Worm (Caenorhabditis elegans) whole organism, L3 larva: ENCODE measurements around the gene T11B7.5.

Source experiments
- R02D3.7 ChIP-seq: fragments of 150-350 bp; optimal IDR thresholded peaks from 2 replicates; lab custom pipeline; 2014; ENCODE audit warnings: missing biosample characterization, missing genetic modification characterization
- ZK546.5 ChIP-seq: sonication (generic microtip); optimal IDR thresholded peaks from 2 replicates; lab custom pipeline; 2017; ENCODE audit warnings: missing biosample characterization, missing genetic modification characterization
- ama-1 ChIP-seq: fragments of 150-350 bp; optimal IDR thresholded peaks from 2 replicates; lab custom pipeline; 2018
- ceh-16 ChIP-seq: sonication (generic microtip); optimal IDR thresholded peaks from 2 replicates; lab custom pipeline; 2017; ENCODE audit warnings: missing biosample characterization, missing genetic modification characterization
- ceh-28 ChIP-seq: fragments of 150-350 bp; optimal IDR thresholded peaks from 2 replicates; lab custom pipeline; 2014; ENCODE audit warnings: missing biosample characterization, missing genetic modification reagents, missing genetic modification characterization
- ceh-82 ChIP-seq: fragments of 150-350 bp; optimal IDR thresholded peaks from 2 replicates; lab custom pipeline; 2014; ENCODE audit warnings: missing biosample characterization, missing genetic modification characterization
- ceh-9 ChIP-seq: sonication (generic microtip); optimal IDR thresholded peaks from 2 replicates; lab custom pipeline; 2018; ENCODE audit warnings: missing biosample characterization, missing genetic modification characterization
- daf-12 ChIP-seq: fragments of 150-350 bp; optimal IDR thresholded peaks from 2 replicates; lab custom pipeline; 2014; ENCODE audit warnings: missing biosample characterization, missing genetic modification reagents, missing genetic modification characterization
- elt-1 ChIP-seq: fragments of 150-350 bp; optimal IDR thresholded peaks from 2 replicates; lab custom pipeline; 2014; ENCODE audit warnings: missing biosample characterization, missing genetic modification characterization
- elt-3 ChIP-seq, 3 experiments: fragments of 150-350 bp in 1 of 3; sonication (generic microtip) in 2 of 3; optimal IDR thresholded peaks; 2 replicates in 2 of 3; 4 replicates in 1 of 3; lab custom pipeline; 2014 to 2017; ENCODE audit warnings: missing biosample characterization in 3 of 3, missing genetic modification characterization in 3 of 3
- eor-1 ChIP-seq, 2 experiments: fragments of 150-350 bp; optimal IDR thresholded peaks; 2 replicates each; lab custom pipeline; 2014 to 2018; ENCODE audit warnings: missing biosample characterization in 2 of 2, missing genetic modification characterization in 2 of 2
- fkh-10 ChIP-seq: sonication (generic microtip); optimal IDR thresholded peaks from 2 replicates; lab custom pipeline; 2017; ENCODE audit warnings: missing biosample characterization, missing genetic modification reagents, missing genetic modification characterization
- fkh-2 ChIP-seq: fragments of 150-350 bp; optimal IDR thresholded peaks from 2 replicates; lab custom pipeline; 2014; ENCODE audit warnings: missing biosample characterization, missing genetic modification reagents, missing genetic modification characterization
- hmg-11 ChIP-seq: sonication (generic microtip); optimal IDR thresholded peaks from 2 replicates; lab custom pipeline; 2016; ENCODE audit warnings: missing genetic modification characterization, missing compliant biosample characterization
- jun-1 ChIP-seq: fragments of 150-350 bp; optimal IDR thresholded peaks from 2 replicates; lab custom pipeline; 2014; ENCODE audit warnings: missing biosample characterization, missing genetic modification reagents, missing genetic modification characterization
- lin-39 ChIP-seq: fragments of 150-350 bp; optimal IDR thresholded peaks from 2 replicates; lab custom pipeline; 2018; ENCODE audit warnings: missing biosample characterization, missing genetic modification reagents, missing genetic modification characterization
- lsy-12 ChIP-seq: sonication (generic microtip); optimal IDR thresholded peaks from 2 replicates; lab custom pipeline; 2016; ENCODE audit warnings: mild to moderate bottlenecking, missing genetic modification characterization, missing compliant biosample characterization
- mdl-1 ChIP-seq: fragments of 150-350 bp; optimal IDR thresholded peaks from 2 replicates; lab custom pipeline; 2014; ENCODE audit warnings: missing biosample characterization, missing genetic modification characterization
- mml-1 ChIP-seq: fragments of 150-350 bp; sonication (generic microtip); optimal IDR thresholded peaks from 3 replicates; lab custom pipeline; 2014; ENCODE audit warnings: missing biosample characterization, missing genetic modification characterization
- nfya-1 ChIP-seq: sonication (generic microtip); optimal IDR thresholded peaks from 2 replicates; lab custom pipeline; 2017; ENCODE audit warnings: missing genetic modification characterization, mild to moderate bottlenecking, missing compliant biosample characterization, antibody characterized with exemption, moderate library complexity; ENCODE audit not compliant: insufficient read depth
- nhr-11 ChIP-seq: fragments of 150-350 bp; optimal IDR thresholded peaks from 2 replicates; lab custom pipeline; 2014; ENCODE audit warnings: missing biosample characterization, missing genetic modification characterization
- nhr-12 ChIP-seq: fragments of 150-350 bp; optimal IDR thresholded peaks from 2 replicates; lab custom pipeline; 2014; ENCODE audit warnings: missing biosample characterization, missing genetic modification characterization
- nhr-23 ChIP-seq: fragments of 150-350 bp; optimal IDR thresholded peaks from 2 replicates; lab custom pipeline; 2014; ENCODE audit warnings: missing biosample characterization, missing genetic modification reagents, missing genetic modification characterization
- nhr-237 ChIP-seq: fragments of 150-350 bp; optimal IDR thresholded peaks from 2 replicates; lab custom pipeline; 2014; ENCODE audit warnings: missing biosample characterization, missing genetic modification characterization
- nhr-25 ChIP-seq: sonication (generic microtip); optimal IDR thresholded peaks from 2 replicates; lab custom pipeline; 2017; ENCODE audit warnings: missing biosample characterization, missing genetic modification characterization
- nhr-28 ChIP-seq: fragments of 150-350 bp; optimal IDR thresholded peaks from 2 replicates; lab custom pipeline; 2014; ENCODE audit warnings: missing biosample characterization, missing genetic modification characterization
- nhr-43 ChIP-seq: sonication (generic microtip); optimal IDR thresholded peaks from 2 replicates; lab custom pipeline; 2016; ENCODE audit warnings: mild to moderate bottlenecking, missing genetic modification characterization, missing compliant biosample characterization; ENCODE audit not compliant: poor library complexity, severe bottlenecking
- nhr-67 ChIP-seq: fragments of 150-350 bp; optimal IDR thresholded peaks from 2 replicates; lab custom pipeline; 2014; ENCODE audit warnings: missing biosample characterization, missing genetic modification characterization
- nhr-76 ChIP-seq: fragments of 150-350 bp; sonication (generic microtip); optimal IDR thresholded peaks from 5 replicates; lab custom pipeline; 2014; ENCODE audit warnings: missing biosample characterization, missing genetic modification characterization
- pha-4 ChIP-seq: fragments of 150-350 bp; optimal IDR thresholded peaks from 2 replicates; lab custom pipeline; 2014; ENCODE audit warnings: missing biosample characterization, missing genetic modification reagents, missing genetic modification characterization
- pqm-1 ChIP-seq: fragments of 150-350 bp; optimal IDR thresholded peaks from 2 replicates; lab custom pipeline; 2017; ENCODE audit warnings: missing biosample characterization, missing genetic modification characterization, inconsistent platforms
- skn-1 ChIP-seq: fragments of 150-350 bp; optimal IDR thresholded peaks from 2 replicates; lab custom pipeline; 2014; ENCODE audit warnings: missing biosample characterization, missing genetic modification characterization
- snpc-4 ChIP-seq: fragments of 150-350 bp; optimal IDR thresholded peaks from 2 replicates; lab custom pipeline; 2014; ENCODE audit warnings: missing biosample characterization, missing genetic modification characterization
- unc-62 ChIP-seq: fragments of 150-350 bp; sonication (generic microtip); optimal IDR thresholded peaks from 4 replicates; lab custom pipeline; 2014; ENCODE audit warnings: missing biosample characterization, missing genetic modification reagents, missing genetic modification characterization
- zag-1 ChIP-seq: fragments of 150-350 bp; optimal IDR thresholded peaks from 2 replicates; lab custom pipeline; 2014; ENCODE audit warnings: missing biosample characterization, missing genetic modification characterization
- ztf-11 ChIP-seq: fragments of 150-350 bp; optimal IDR thresholded peaks from 2 replicates; lab custom pipeline; 2014; ENCODE audit warnings: missing biosample characterization, missing genetic modification characterization
- ztf-4 ChIP-seq: fragments of 150-350 bp; optimal IDR thresholded peaks from 2 replicates; lab custom pipeline; 2014; ENCODE audit warnings: missing biosample characterization, missing genetic modification characterization

T11B7.5 gene

DNA sequence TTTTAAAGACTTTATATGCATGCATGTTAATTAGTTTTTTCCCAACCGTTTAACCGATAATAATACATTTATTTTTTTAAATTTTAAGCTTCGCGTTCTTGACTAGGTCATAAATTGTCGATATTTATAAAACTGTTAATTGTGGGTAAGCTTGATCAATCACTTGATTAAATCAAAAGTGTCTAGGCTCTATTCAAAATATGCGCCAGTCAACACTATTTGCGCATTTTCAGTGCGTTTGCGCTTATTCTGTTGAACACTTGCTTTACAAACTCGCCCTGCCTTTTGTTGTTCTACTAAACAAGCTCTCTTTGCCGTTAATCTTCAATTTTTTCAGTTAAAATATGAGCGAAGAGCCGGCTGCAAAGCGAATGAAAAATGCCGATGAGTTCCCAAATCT is 35.3 kb upstream of the T11B7.5 start, which contains the start of gene spr-2 (continued):
- no peak for TF ChIP-seq eor-1 (tag; optimal IDR thresholded peaks at IDR 0.05; lab: Kevin White, UChicago)
- TF ChIP-seq elt-3 (tag; optimal IDR thresholded peaks at IDR 0.05; lab: Kevin White, UChicago): no peak
- peak; percentile 13 for TF ChIP-seq lin-39 (tag; lab: Kevin White, UChicago)
- no peak for TF ChIP-seq nhr-12 (tag; lab: Kevin White, UChicago)
- TF ChIP-seq hmg-11 (tag; lab: Kevin White, UChicago): peak; percentile 60
- no peak for TF ChIP-seq ztf-11 (tag; lab: Kevin White, UChicago)
- no peak for TF ChIP-seq pqm-1 (tag; lab: Kevin White, UChicago)
- peak; percentile 19 for TF ChIP-seq jun-1 (tag; lab: Kevin White, UChicago)
- peak; percentile 34 for TF ChIP-seq nhr-25 (tag; lab: Kevin White, UChicago)
- peak; percentile 68 for TF ChIP-seq nfya-1 (tag; lab: Kevin White, UChicago)
- TF ChIP-seq ama-1: no peak
- no peak for TF ChIP-seq ztf-4 (tag; lab: Kevin White, UChicago)
- TF ChIP-seq ceh-28: no peak
- no peak for TF ChIP-seq mdl-1
- TF ChIP-seq fkh-10 (GFP tag; lab: Kevin White, UChicago): no peak
- no peak for TF ChIP-seq nhr-67
- peak; percentile 63 for TF ChIP-seq nhr-43 (tag; lab: Kevin White, UChicago)
- no peak for TF ChIP-seq nhr-237 (tag; lab: Kevin White, UChicago)

- TF ChIP-seq R02D3.7 (tag; lab: Kevin White, UChicago) (no peak), nhr-67 (no peak), ceh-16 (no peak), unc-62 (GFP tag; lab: Kevin White, UChicago) (no peak), nhr-11 (tag; lab: Kevin White, UChicago) (no peak), fkh-10 (GFP tag; lab: Kevin White, UChicago) (no peak), snpc-4 (tag; lab: Kevin White, UChicago) (no peak), nhr-237 (tag; lab: Kevin White, UChicago) (no peak), nhr-76 (no peak), zag-1 (no peak), ceh-9 (no peak), nhr-12 (tag; lab: Kevin White, UChicago) (no peak), skn-1 (tag; lab: Kevin White, UChicago) (no peak)
These were observed 32.7 kb upstream of the T11B7.5 start, which contains the start of gene oma-1 for ce11 chrIV:8888525-8889026. Gene oma-1 (plus strand): TSS chrIV:8888976.

- TF ChIP-seq ztf-4 (tag; lab: Kevin White, UChicago) (no peak), jun-1 (tag; lab: Kevin White, UChicago) (no peak), pha-4 (tag; lab: Kevin White, UChicago) (no peak), ZK546.5 (tag; lab: Kevin White, UChicago) (no peak), elt-1 (tag; lab: Kevin White, UChicago) (no peak), ama-1 (no peak), nfya-1 (tag; lab: Kevin White, UChicago) (no peak), ceh-9 (no peak), mml-1 (tag; lab: Kevin White, UChicago) (no peak), eor-1 (tag; optimal IDR thresholded peaks at IDR 0.05; lab: Kevin White, UChicago) (no peak), daf-12 (no peak)
These were observed 30.4 kb upstream of the T11B7.5 start, which contains the start of gene C09G9.5 for ce11 chrIV:8886228-8886627. Gene C09G9.5 (plus strand): TSS chrIV:8886528.

ce11 chrIV:8881181-8881580 is 25.3 kb upstream of the T11B7.5 start, which contains the start of gene C09G9.8:
Gene C09G9.8 (plus strand): TSS chrIV:8881481.
- TF ChIP-seq jun-1 (tag; lab: Kevin White, UChicago): no peak
- no peak for TF ChIP-seq lsy-12
- TF ChIP-seq unc-62 (GFP tag; lab: Kevin White, UChicago): no peak
- TF ChIP-seq ceh-82 (tag; lab: Kevin White, UChicago): no peak
- TF ChIP-seq mml-1 (tag; lab: Kevin White, UChicago): no peak
- TF ChIP-seq ztf-4 (tag; lab: Kevin White, UChicago): no peak
- no peak for TF ChIP-seq eor-1 (tag; optimal IDR thresholded peaks at IDR 0.05; lab: Kevin White, UChicago)
- no peak for TF ChIP-seq nhr-28 (tag; lab: Kevin White, UChicago)
- no peak for TF ChIP-seq zag-1
- TF ChIP-seq lin-39 (tag; lab: Kevin White, UChicago): no peak
- no peak for TF ChIP-seq nhr-23 (tag; lab: Kevin White, UChicago)
- TF ChIP-seq nhr-76: no peak
- TF ChIP-seq fkh-2 (tag; lab: Kevin White, UChicago): no peak
- no peak for TF ChIP-seq nfya-1 (tag; lab: Kevin White, UChicago)
- TF ChIP-seq daf-12: no peak
- TF ChIP-seq elt-3 (tag; optimal IDR thresholded peaks at IDR 0.05; lab: Kevin White, UChicago): no peak
- no peak for TF ChIP-seq ama-1
- TF ChIP-seq skn-1 (tag; lab: Kevin White, UChicago): no peak
- TF ChIP-seq ceh-16: no peak
- TF ChIP-seq, all 47 proteins: peak for 0
